Worm (Caenorhabditis elegans) whole organism, late embryonic: Measurements from ENCODE around the gene lido-1.

Experiments
- ceh-34 ChIP-seq: sonication (generic microtip); optimal IDR thresholded peaks from 2 replicates; lab custom pipeline; 2016; ENCODE audit warnings: mild to moderate bottlenecking, missing genetic modification characterization, missing compliant biosample characterization
- ceh-9 ChIP-seq: sonication (generic microtip); optimal IDR thresholded peaks from 2 replicates; lab custom pipeline; 2016; ENCODE audit warnings: mild to moderate bottlenecking, missing genetic modification characterization, inconsistent platforms, missing compliant biosample characterization
- fkh-10 ChIP-seq: fragments of 150-350 bp; optimal IDR thresholded peaks from 2 replicates; lab custom pipeline; 2014; ENCODE audit warnings: missing biosample characterization, missing genetic modification reagents, missing genetic modification characterization
- hlh-30 ChIP-seq: sonication (generic microtip); optimal IDR thresholded peaks from 2 replicates; lab custom pipeline; 2017; ENCODE audit warnings: antibody characterized with exemption, missing genetic modification characterization, missing compliant biosample characterization; ENCODE audit not compliant: insufficient read depth
- nhr-11 ChIP-seq: fragments of 150-350 bp; optimal IDR thresholded peaks from 2 replicates; lab custom pipeline; 2014; ENCODE audit warnings: missing biosample characterization, missing genetic modification characterization

DNA sequence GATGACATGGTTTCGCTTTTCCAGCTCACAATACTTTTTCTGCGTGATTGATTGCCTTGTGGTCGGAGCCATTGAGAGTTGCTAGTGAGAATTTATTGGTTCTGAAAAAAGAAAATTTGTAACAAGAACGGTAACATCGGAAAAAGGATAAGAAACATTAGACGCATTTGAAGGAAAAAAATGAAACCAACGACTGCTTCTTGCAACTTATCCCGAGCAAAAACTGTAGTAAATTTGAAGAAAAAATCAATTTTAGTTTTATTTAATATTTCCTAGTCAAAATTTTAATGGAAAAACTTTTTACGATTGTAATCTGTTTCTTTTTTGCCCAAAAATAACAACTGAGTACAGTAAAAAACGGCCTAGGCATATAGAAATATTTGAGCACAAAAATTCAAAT lies 11.3 kb upstream of the lido-1 start, which contains the start of gene lido-4:
- TF ChIP-seq fkh-10 (GFP tag; lab: Kevin White, UChicago) (no peak), hlh-30 (tag; lab: Kevin White, UChicago) (no peak), nhr-11 (tag; lab: Kevin White, UChicago) (no peak), ceh-34 (no peak), ceh-9 (no peak)
